Worm (Caenorhabditis elegans): ENCODE measurements around the gene C27F2.6.

C27F2.6 gene

DNA sequence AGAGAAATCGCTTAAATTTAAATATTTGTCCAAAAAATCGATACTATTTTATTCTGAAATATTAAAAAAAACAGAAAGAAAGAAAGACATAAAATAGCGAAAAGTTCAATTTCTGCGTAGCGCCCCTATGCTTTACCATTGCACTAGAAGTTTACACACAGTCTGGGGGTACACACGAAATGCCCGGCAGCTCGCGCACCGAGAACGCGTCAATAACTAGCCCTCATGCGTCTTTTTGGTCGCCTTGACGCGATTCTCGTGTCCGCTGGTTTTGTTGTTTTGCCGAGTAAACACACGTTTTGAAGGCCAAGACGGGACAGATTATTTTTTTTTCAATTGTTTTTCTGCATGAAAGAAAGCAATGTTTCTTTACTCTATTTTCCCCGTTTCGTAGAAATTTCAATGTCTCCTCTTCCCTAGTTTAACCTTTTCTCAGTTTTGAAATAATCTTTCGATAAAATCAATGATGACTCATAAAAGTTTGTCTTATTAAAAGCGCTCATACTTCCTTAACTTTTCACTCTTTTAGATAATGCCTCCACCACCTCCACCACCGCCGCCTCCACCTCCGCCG is 37.9 kb upstream of the C27F2.6 start, which contains the start of gene wip-1 (continued):
- peak; percentile 73 for TF ChIP-seq ama-1 (optimal IDR thresholded peaks at IDR 0.05)
- peak in 5 of 6 experiments; percentile 48 to 96 (median 90) for TF ChIP-seq elt-3 (tag; optimal IDR thresholded peaks at IDR 0.05)
- TF ChIP-seq unc-30 (tag; optimal IDR thresholded peaks at IDR 0.05): no peak
- peak; percentile 99 for TF ChIP-seq nhr-90 (tag; optimal IDR thresholded peaks at IDR 0.05; ENCODE audit: poor library complexity)
- TF ChIP-seq fkh-8 (tag; optimal IDR thresholded peaks at IDR 0.05): peak; percentile 98
- TF ChIP-seq isw-1 (GFP tag; IDR thresholded peaks at IDR 0.05): peak; percentile 97
- peak; percentile 88 for TF ChIP-seq zip-4 (GFP tag; optimal IDR thresholded peaks at IDR 0.05)
- peak; percentile 95 for TF ChIP-seq ceh-88 (GFP tag; IDR thresholded peaks at IDR 0.05)
- TF ChIP-seq nhr-77 (tag; optimal IDR thresholded peaks at IDR 0.05): peak; percentile 97
- peak; percentile 98 for TF ChIP-seq rnt-1 (tag; optimal IDR thresholded peaks at IDR 0.05)
- no peak for TF ChIP-seq tlp-1 (tag; optimal IDR thresholded peaks at IDR 0.05)
- peak; percentile 94 for TF ChIP-seq skn-1 (tag; optimal IDR thresholded peaks at IDR 0.05)
- peak; percentile 37 for TF ChIP-seq pqm-1 (tag; optimal IDR thresholded peaks at IDR 0.05)
- TF ChIP-seq Y116A8C.19 (tag; optimal IDR thresholded peaks at IDR 0.05; ENCODE audit: borderline replicate concordance): no peak
- TF ChIP-seq swsn-7 (tag; optimal IDR thresholded peaks at IDR 0.05): peak; percentile 99
- no peak for TF ChIP-seq ceh-63 (GFP tag; optimal IDR thresholded peaks at IDR 0.05)
- TF ChIP-seq fos-1 (tag; optimal IDR thresholded peaks at IDR 0.05): peak; percentile 94
- peak; percentile 96 for TF ChIP-seq aha-1 (tag; optimal IDR thresholded peaks at IDR 0.05)
- TF ChIP-seq ceh-90 (tag; optimal IDR thresholded peaks at IDR 0.05): peak; percentile 56
- peak; percentile 96 to 99 (median 97) for TF ChIP-seq ceh-82 (tag; optimal IDR thresholded peaks at IDR 0.05)
- TF ChIP-seq ceh-8 (GFP tag; optimal IDR thresholded peaks at IDR 0.05): peak; percentile 95
- TF ChIP-seq efl-3 (GFP tag; optimal IDR thresholded peaks at IDR 0.05): peak; percentile 84
- TF ChIP-seq irx-1 (tag; optimal IDR thresholded peaks at IDR 0.05): peak; percentile 96
- TF ChIP-seq nhr-11 (tag; optimal IDR thresholded peaks at IDR 0.05): peak; percentile 83
- TF ChIP-seq tbx-2 (tag; optimal IDR thresholded peaks at IDR 0.05): peak; percentile 99
- peak; percentile 61 for TF ChIP-seq nhr-76 (tag; optimal IDR thresholded peaks at IDR 0.05)
- peak; percentile 95 to 96 for TF ChIP-seq lin-35 (GFP tag; optimal IDR thresholded peaks at IDR 0.05)
- TF ChIP-seq mef-2 (tag; optimal IDR thresholded peaks at IDR 0.05): peak; percentile 92
- TF ChIP-seq C34B4.2 (tag; optimal IDR thresholded peaks at IDR 0.05): peak; percentile 34
- TF ChIP-seq lsy-2 (tag; optimal IDR thresholded peaks at IDR 0.05): peak; percentile 97
- peak; percentile 98 for TF ChIP-seq nhr-19 (GFP tag; conservative IDR thresholded peaks at IDR 0.05)
- TF ChIP-seq aly-2 (tag; optimal IDR thresholded peaks at IDR 0.05): peak; percentile 88
- TF ChIP-seq ztf-11 (tag; optimal IDR thresholded peaks at IDR 0.05): peak in 1 of 2 experiments; percentile 95

DNA sequence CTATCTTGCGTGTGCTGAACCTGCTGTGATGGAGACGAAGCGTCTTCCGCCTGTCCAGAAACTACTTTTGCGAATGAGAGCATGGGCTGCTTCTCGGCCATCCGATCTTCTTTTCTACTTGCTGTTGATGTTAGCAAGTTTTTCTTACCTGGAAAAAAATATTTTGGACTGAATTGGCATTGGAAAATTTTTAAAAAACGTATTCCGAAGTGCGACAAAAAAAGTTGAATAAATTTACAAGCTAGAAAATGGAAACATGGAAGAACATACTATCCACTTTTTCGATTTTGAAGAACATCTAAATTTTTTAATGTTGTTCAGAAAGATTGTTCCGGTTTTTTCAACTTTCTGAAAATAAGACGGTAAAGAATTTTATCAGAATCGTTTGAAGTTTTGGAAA is 37.3 kb upstream of the C27F2.6 start, which contains the start of gene larp-1:
Gene larp-1, minus strand, starts transcription at position 101 of the 400 bp plus-strand sequence.
- TF ChIP-seq lin-35 (GFP tag; optimal IDR thresholded peaks at IDR 0.05): no peak
- no peak for TF ChIP-seq sox-4 (tag; optimal IDR thresholded peaks at IDR 0.05)
- no peak for TF ChIP-seq snpc-4 (tag; optimal IDR thresholded peaks at IDR 0.05)
- TF ChIP-seq aly-2 (tag; optimal IDR thresholded peaks at IDR 0.05): no peak

DNA sequence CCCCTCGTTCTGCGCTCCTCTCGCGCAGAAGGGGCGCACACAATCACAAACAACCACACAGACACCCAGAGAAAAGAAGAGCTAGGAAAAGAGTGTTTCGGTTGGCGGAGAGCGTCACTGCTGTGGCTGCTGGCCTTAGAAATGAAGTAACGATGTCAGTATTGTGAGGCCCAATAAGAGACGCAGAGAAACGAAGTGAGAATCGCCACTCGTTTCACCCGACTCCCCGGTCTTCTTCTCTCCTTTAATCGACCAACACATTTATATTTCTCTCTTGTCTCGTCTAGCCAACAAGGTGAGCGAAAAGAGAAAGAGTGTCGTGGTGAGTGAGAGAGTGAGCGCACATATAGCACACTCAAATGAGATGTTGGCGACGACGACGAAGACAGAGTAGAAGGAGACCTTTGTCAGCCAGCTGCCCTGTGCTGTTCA is 33.7 kb upstream of the C27F2.6 start:
- TF ChIP-seq mep-1 (tag; optimal IDR thresholded peaks at IDR 0.05): peak; percentile 97
- TF ChIP-seq nhr-47 (tag; optimal IDR thresholded peaks at IDR 0.05): peak; percentile 88
- TF ChIP-seq nhr-84 (tag; optimal IDR thresholded peaks at IDR 0.05): no peak
- TF ChIP-seq swsn-7 (tag; optimal IDR thresholded peaks at IDR 0.05): peak; percentile 89
- peak; percentile 57 to 83 (median 80) for TF ChIP-seq ceh-82 (tag; optimal IDR thresholded peaks at IDR 0.05)
- peak; percentile 53 for TF ChIP-seq lin-39 (tag; optimal IDR thresholded peaks at IDR 0.05)
- peak; percentile 96 for TF ChIP-seq tbx-2 (tag; optimal IDR thresholded peaks at IDR 0.05)
- TF ChIP-seq unc-130 (tag; optimal IDR thresholded peaks at IDR 0.05): peak; percentile 48
- peak; percentile 71 for TF ChIP-seq lir-3 (tag; optimal IDR thresholded peaks at IDR 0.05; ENCODE audit: poor library complexity)
- TF ChIP-seq lin-14 (GFP tag; optimal IDR thresholded peaks at IDR 0.05): peak; percentile 98
- TF ChIP-seq nhr-85 (tag): peak; percentile 84
- TF ChIP-seq alr-1 (tag; optimal IDR thresholded peaks at IDR 0.05; ENCODE audit: borderline replicate concordance): no peak
- TF ChIP-seq mdl-1 (tag; optimal IDR thresholded peaks at IDR 0.05): peak in 1 of 2 experiments; percentile 84
- TF ChIP-seq lin-13 (GFP tag; optimal IDR thresholded peaks at IDR 0.05): peak; percentile 82
- no peak for TF ChIP-seq Y116A8C.19 (tag; optimal IDR thresholded peaks at IDR 0.05; ENCODE audit: borderline replicate concordance)
- no peak for TF ChIP-seq hlh-4 (tag; optimal IDR thresholded peaks at IDR 0.05)
- peak in 1 of 2 experiments; percentile 81 for TF ChIP-seq ztf-11 (tag; optimal IDR thresholded peaks at IDR 0.05)
- TF ChIP-seq mef-2 (tag; optimal IDR thresholded peaks at IDR 0.05): peak; percentile 73
- TF ChIP-seq lin-35 (GFP tag; optimal IDR thresholded peaks at IDR 0.05): peak; percentile 71 to 83
- no peak for TF ChIP-seq grh-1 (GFP tag; IDR thresholded peaks at IDR 0.05)
- TF ChIP-seq ceh-88 (GFP tag; IDR thresholded peaks at IDR 0.05): peak; percentile 55; the same call in 1 of the 2 replicates
- TF ChIP-seq C16A3.4 (tag; optimal IDR thresholded peaks at IDR 0.05): peak; percentile 80
